Fruit fly (Drosophila melanogaster) whole organism, wandering third instar larva: ENCODE data around the gene CG17572.

ENCODE experiments used
- CG32264 ChIP-seq: fragments of 200-800 bp; sonication (Bioruptor generic); optimal IDR thresholded peaks from 2 replicates; lab custom pipeline; 2016; ENCODE audit warnings: missing biosample characterization, missing genetic modification characterization
- Jra ChIP-seq: sonication (Bioruptor generic); optimal IDR thresholded peaks from 2 replicates; lab custom pipeline; 2016; ENCODE audit warnings: missing biosample characterization, missing genetic modification characterization
- jim ChIP-seq: fragments of 175-275, 200-325 bp; sonication (Bioruptor generic); optimal IDR thresholded peaks from 2 replicates; lab custom pipeline; 2016; ENCODE audit warnings: missing biosample characterization, mild to moderate bottlenecking, missing genetic modification characterization
- pan ChIP-seq: fragments of >200 bp; optimal IDR thresholded peaks from 2 replicates; lab custom pipeline; 2017
- rgr ChIP-seq: fragments of 200-800 bp; sonication (Bioruptor generic); optimal IDR thresholded peaks from 3 replicates; lab custom pipeline; 2016; ENCODE audit warnings: missing biosample characterization, mild to moderate bottlenecking, missing genetic modification characterization

CG17572 gene

DNA sequence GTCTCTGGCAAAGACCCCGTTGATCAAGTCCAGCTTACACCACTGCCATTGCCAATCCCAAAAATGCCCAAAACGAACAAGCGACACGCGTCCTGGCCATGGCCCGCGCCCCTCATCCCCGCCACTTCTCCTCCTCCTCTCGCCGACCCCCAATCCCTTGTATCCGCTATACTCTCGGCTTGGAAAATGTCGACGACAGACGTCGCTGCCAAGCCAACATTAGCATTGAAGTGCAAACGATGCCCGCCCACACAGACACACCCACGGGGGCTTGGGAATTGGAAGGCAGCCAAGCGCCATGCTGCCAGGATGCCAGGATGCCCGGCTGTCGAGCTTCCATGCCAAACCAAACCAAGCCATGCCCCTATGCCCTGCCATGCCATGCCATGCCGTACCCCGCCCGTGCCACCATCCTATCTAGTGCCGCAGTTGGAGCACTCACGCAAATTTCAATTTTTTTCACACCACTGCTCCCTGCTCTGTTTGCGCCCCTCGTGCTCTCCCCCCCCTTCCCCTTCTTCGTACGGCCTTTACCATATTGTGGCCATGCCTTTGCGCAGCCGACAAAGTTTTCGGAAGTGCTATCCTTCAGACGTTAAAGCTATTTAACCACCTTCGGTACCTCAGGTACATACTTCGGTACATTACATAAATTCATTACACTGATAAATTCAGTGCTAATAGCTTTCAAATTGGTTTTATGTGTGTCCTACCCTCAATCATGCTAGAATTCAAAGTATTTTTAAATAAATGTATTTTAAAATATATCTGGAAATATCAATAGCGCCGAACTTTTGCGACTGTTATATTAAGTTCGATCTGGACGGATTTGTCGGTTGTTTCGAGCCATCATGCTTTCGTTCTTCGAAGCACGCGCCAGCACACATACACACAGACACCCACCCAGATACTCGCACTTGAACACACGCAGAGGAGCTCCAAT, 52.4 kb downstream of the CG17572 start (continued):
- TF ChIP-seq CG32264 (GFP tag; lab: Kevin White, UChicago) (peak; percentile 14), pan (no peak), jim (no peak), Jra (no peak), rgr (GFP tag; lab: Kevin White, UChicago) (peak; percentile 76)
